Worm (Caenorhabditis elegans): Measurements from ENCODE around the gene C01G10.7.

DNA sequence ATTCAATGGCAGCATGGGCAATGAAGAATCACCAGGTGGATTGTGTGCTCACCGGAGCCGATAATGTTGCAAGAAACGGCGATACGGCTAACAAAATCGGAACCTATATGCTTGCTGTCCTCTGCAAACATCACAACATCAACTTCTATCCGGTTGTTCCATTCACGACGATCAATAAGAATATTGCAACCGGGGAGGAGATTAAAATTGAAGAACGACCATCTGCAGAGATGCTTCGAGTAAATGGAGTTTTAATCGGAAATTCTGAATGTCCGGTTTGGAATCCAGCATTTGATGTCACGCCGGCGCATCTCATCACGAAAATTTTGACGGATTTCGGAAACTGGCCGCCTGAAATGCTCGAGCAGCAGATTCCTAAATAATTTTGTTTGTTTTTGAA is 1.9 kb upstream of the C01G10.7 start:
- no peak for TF ChIP-seq unc-55 (GFP tag; optimal IDR thresholded peaks at IDR 0.05)
- TF ChIP-seq syd-9 (tag; optimal IDR thresholded peaks at IDR 0.05), result no peak
- no peak for TF ChIP-seq pat-9 (tag; optimal IDR thresholded peaks at IDR 0.05)
- no peak for TF ChIP-seq ets-4 (tag; optimal IDR thresholded peaks at IDR 0.05)
- TF ChIP-seq ama-1 (optimal IDR thresholded peaks at IDR 0.05), result no peak
- TF ChIP-seq hlh-8 (tag; optimal IDR thresholded peaks at IDR 0.05), result no peak
- no peak for TF ChIP-seq sox-4 (tag; optimal IDR thresholded peaks at IDR 0.05)
- TF ChIP-seq ceh-34 (tag; optimal IDR thresholded peaks at IDR 0.05), result no peak
- TF ChIP-seq elt-4 (tag; optimal IDR thresholded peaks at IDR 0.05), result no peak

Data from whole organism, late embryonic.